Fruit fly (Drosophila melanogaster): ENCODE results near the gene CG34241.
A peak's percentile ranks its signal among the peaks of the same experiment; 100 is the strongest.

CG34241 gene

DNA sequence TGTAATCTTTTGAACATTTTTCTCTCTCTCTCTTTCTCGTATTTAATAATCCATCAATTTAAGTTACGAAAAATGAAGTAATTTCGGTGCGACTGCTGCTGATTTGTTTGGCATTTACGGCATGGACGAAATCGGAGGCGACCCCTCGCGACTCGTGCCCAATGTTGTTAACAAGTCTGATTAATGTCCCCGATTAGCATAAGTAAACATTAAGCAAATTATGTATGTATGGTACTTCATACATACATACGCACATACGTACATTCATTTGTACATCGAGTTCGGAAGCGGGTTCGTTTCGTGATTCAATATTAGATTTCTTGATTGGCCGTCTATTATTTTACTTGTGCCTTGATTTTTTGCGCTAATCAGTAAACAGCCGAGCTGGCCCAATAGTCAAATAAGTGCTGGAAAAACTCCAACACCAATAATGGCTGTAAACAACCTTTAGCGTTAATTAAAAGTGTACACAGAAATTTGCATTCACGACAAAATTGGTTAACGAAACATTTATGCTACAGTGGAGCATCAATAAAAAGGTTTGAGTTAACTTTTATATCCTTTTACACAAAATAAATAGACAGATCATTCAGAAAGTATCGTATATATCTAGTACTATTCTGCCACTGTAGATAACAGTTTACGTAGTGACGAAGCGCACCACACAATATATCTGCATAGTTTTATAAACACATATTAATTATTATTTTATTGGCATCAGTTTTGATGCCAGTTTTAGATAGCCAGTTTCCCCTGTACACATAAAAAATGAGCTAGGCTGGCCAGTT lies 36.7 kb upstream of the CG34241 start (continued):
- TF ChIP-seq Ada2b (GFP tag; IDR thresholded peaks at IDR 0.05) (peak; percentile 70), Hmr (GFP tag; optimal IDR thresholded peaks at IDR 0.05) (peak; percentile 52), CG1602 (GFP tag; optimal IDR thresholded peaks at IDR 0.05) (peak; percentile 41), fd96Cb (tag; optimal IDR thresholded peaks at IDR 0.05) (peak; percentile 32), CG16813 (GFP tag; IDR thresholded peaks at IDR 0.05; ENCODE audit: partially characterized antibody) (no peak), CG15073 (GFP tag; optimal IDR thresholded peaks at IDR 0.05) (no peak), Hsf (GFP tag; optimal IDR thresholded peaks at IDR 0.05) (peak; percentile 50), Spps (tag; optimal IDR thresholded peaks at IDR 0.05) (no peak), CG10274 (GFP tag; optimal IDR thresholded peaks at IDR 0.05) (peak; percentile 25), CG30431 (GFP tag; optimal IDR thresholded peaks at IDR 0.05) (peak; percentile 17), CG15696 (tag; optimal IDR thresholded peaks at IDR 0.05) (peak; percentile 10), unpg (GFP tag; optimal IDR thresholded peaks at IDR 0.05) (peak; percentile 56), sc (optimal IDR thresholded peaks at IDR 0.05) (no peak), sc (GFP tag; optimal IDR thresholded peaks at IDR 0.05) (no peak), Chrac-16 (GFP tag; optimal IDR thresholded peaks at IDR 0.05) (peak; percentile 11), tup (GFP tag; optimal IDR thresholded peaks at IDR 0.05) (peak; percentile 28), HLH54F (GFP tag; optimal IDR thresholded peaks at IDR 0.05) (no peak), wor (GFP tag; IDR thresholded peaks at IDR 0.05) (no peak), CG17912 (GFP tag; optimal IDR thresholded peaks at IDR 0.05) (no peak), Med (GFP tag) (peak; percentile 80), pros (GFP tag; optimal IDR thresholded peaks at IDR 0.05) (no peak), ftz-f1 (GFP tag; optimal IDR thresholded peaks at IDR 0.05) (no peak), CG1233 (GFP tag; optimal IDR thresholded peaks at IDR 0.05) (peak; percentile 43), Doc3 (GFP tag; IDR thresholded peaks at IDR 0.05; ENCODE audit: partially characterized antibody) (no peak), D19B (GFP tag; optimal IDR thresholded peaks at IDR 0.05) (peak; percentile 54), Max (GFP tag; optimal IDR thresholded peaks at IDR 0.05) (no peak), CG18476 (GFP tag; optimal IDR thresholded peaks at IDR 0.05) (no peak), stc (GFP tag; IDR thresholded peaks at IDR 0.05) (peak; percentile 54; the same call in 1 of the 2 replicates), schlank (tag; optimal IDR thresholded peaks at IDR 0.05) (peak; percentile 36), CG1603 (tag; optimal IDR thresholded peaks at IDR 0.05) (peak; percentile 17), pum (GFP tag; optimal IDR thresholded peaks at IDR 0.05) (no peak), CG6791 (GFP tag; IDR thresholded peaks at IDR 0.05; ENCODE audit: partially characterized antibody) (no peak), CG2120 (GFP tag; optimal IDR thresholded peaks at IDR 0.05) (peak; percentile 77), CG33557 (GFP tag; optimal IDR thresholded peaks at IDR 0.05) (no peak), pan (optimal IDR thresholded peaks at IDR 0.05) (no peak), pan (GFP tag; optimal IDR thresholded peaks at IDR 0.05 in 1 of 2, IDR thresholded peaks at IDR 0.05 in 1 of 2) (peak in 1 of 2 experiments; percentile 68), Blimp-1 (GFP tag; optimal IDR thresholded peaks at IDR 0.05) (no peak), CG3726 (GFP tag; IDR thresholded peaks at IDR 0.05) (0 out of 3 replicates have a peak, but pooled peaks have one; percentile 42), emc (GFP tag; optimal IDR thresholded peaks at IDR 0.05) (no peak), Ptx1 (GFP tag; IDR thresholded peaks at IDR 0.05) (peak; percentile 77), CG16815 (GFP tag; optimal IDR thresholded peaks at IDR 0.05) (peak; percentile 7), CG32532 (GFP tag; IDR thresholded peaks at IDR 0.05) (peak; percentile 82), B-H1 (GFP tag; IDR thresholded peaks at IDR 0.05) (peak; percentile 49), disco-r (GFP tag; optimal IDR thresholded peaks at IDR 0.05) (no peak), Bteb2 (GFP tag; optimal IDR thresholded peaks at IDR 0.05) (peak; percentile 47), slbo (GFP tag; IDR thresholded peaks at IDR 0.05) (peak; percentile 83), CG9437 (GFP tag; optimal IDR thresholded peaks at IDR 0.05) (peak; percentile 37), CG9797 (GFP tag; optimal IDR thresholded peaks at IDR 0.05) (no peak), Adf1 (GFP tag; IDR thresholded peaks at IDR 0.05) (peak; percentile 47), hth (optimal IDR thresholded peaks at IDR 0.05) (no peak)
